Worm (Caenorhabditis elegans): ENCODE measurements around the gene R166.2.

R166.2 gene

DNA sequence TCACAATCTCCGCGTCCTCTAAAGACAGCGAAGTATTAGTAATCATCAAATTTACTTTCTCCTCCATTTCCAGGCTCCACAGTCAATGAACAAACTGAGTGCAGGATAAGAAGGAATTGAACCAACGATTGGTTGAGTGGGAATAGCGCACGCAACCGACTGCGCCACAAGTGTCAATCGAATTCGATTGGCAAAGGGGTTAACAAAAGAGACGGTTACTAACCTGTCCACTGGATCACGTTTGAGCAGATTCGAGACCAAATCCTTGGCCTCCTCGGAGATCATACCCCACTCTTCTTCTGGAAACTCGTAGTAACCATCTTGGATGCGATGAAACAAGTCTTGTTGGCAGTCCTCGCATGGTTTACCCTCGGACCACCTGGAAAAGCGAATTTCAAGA, 7.7 kb upstream of the R166.2 start (continued):
- 0 out of 2 replicates have a peak, but pooled peaks have one; percentile 10 for TF ChIP-seq K11D2.4 (GFP tag; IDR thresholded peaks at IDR 0.05)
- TF ChIP-seq Y79H2A.3 (GFP tag; conservative IDR thresholded peaks at IDR 0.05) = peak; percentile 61; the same call in 1 of the 2 replicates
- no peak for TF ChIP-seq mcd-1 (GFP tag; IDR thresholded peaks at IDR 0.05)
- TF ChIP-seq hrde-1 (tag; optimal IDR thresholded peaks at IDR 0.05; ENCODE audit: borderline replicate concordance) = peak; percentile 10
- no peak for TF ChIP-seq efl-1 (GFP tag; optimal IDR thresholded peaks at IDR 0.05)
- no peak for TF ChIP-seq athp-1 (tag; optimal IDR thresholded peaks at IDR 0.05)
- no peak for TF ChIP-seq egrh-3 (GFP tag; IDR thresholded peaks at IDR 0.05)
- TF ChIP-seq Y53G8AR.9 (GFP tag; conservative IDR thresholded peaks at IDR 0.05) = peak; percentile 30; the same call in 1 of the 2 replicates
- TF ChIP-seq F57A8.1 (GFP tag; optimal IDR thresholded peaks at IDR 0.05) = no peak
- TF ChIP-seq ceh-27 (GFP tag; optimal IDR thresholded peaks at IDR 0.05) = no peak
- TF ChIP-seq sea-2 (GFP tag; IDR thresholded peaks at IDR 0.05) = no peak
- TF ChIP-seq fkh-3 (tag; optimal IDR thresholded peaks at IDR 0.05) = no peak
- no peak for TF ChIP-seq tbx-9 (tag; optimal IDR thresholded peaks at IDR 0.05; ENCODE audit: borderline replicate concordance)
- peak; percentile 93 for TF ChIP-seq ama-1 (optimal IDR thresholded peaks at IDR 0.05)
- no peak for TF ChIP-seq ama-1 (GFP tag; optimal IDR thresholded peaks at IDR 0.05)
- peak; percentile 48 for TF ChIP-seq sptf-2 (GFP tag; optimal IDR thresholded peaks at IDR 0.05)
- TF ChIP-seq F22D6.2 (tag; optimal IDR thresholded peaks at IDR 0.05) = no peak
- 0 out of 2 replicates have a peak, but pooled peaks have one; percentile 7 for TF ChIP-seq F33H1.4 (GFP tag; IDR thresholded peaks at IDR 0.05)
- TF ChIP-seq zim-3 (tag; optimal IDR thresholded peaks at IDR 0.05) = no peak
- TF ChIP-seq rec-8 (tag; optimal IDR thresholded peaks at IDR 0.05) = no peak
- no peak; the same call in 1 of the 2 replicates for TF ChIP-seq D2030.7 (GFP tag; IDR thresholded peaks at IDR 0.05)
- no peak for TF ChIP-seq hmg-20 (GFP tag; IDR thresholded peaks at IDR 0.05)
- TF ChIP-seq aptf-3 (GFP tag; IDR thresholded peaks at IDR 0.05) = peak; percentile 39; the same call in 1 of the 2 replicates
- TF ChIP-seq nhr-27 (tag; optimal IDR thresholded peaks at IDR 0.05) = no peak

DNA sequence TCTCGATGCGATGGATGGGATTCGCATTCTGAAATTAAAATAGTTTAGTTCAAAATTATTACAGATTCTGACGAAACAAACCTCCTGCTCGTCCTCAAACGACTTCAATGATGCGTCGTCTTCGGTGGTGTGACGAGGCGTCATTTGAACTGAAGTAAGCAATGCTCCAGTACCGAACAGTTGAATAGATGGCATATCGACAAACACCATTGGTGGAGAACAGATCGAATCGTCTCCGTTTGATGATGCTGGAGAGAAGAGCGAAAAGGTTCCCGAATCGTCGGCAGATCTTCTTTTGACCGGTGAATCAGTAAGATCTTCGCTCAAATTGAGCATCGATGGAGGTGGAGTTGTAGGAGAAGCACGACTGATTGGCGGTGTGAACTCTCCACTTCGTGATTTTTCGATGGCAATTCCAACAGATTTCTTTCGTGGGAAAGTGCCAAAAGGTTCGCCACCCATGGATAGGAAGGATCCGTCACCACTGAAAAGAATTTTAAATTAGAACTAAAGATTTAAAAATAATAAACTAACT, 7.0 kb upstream of the R166.2 start:
- TF ChIP-seq ets-4 (GFP tag; optimal IDR thresholded peaks at IDR 0.05) (peak; percentile 19), ceh-100 (GFP tag; IDR thresholded peaks at IDR 0.05) (no peak), ztf-28 (GFP tag; IDR thresholded peaks at IDR 0.05) (no peak), nhr-120 (GFP tag; IDR thresholded peaks at IDR 0.05) (no peak), lin-54 (GFP tag; optimal IDR thresholded peaks at IDR 0.05) (no peak), pha-4 (tag; optimal IDR thresholded peaks at IDR 0.05) (no peak), cebp-1 (GFP tag; IDR thresholded peaks at IDR 0.05) (0 out of 2 replicates have a peak, but pooled peaks have one; percentile 9), cebp-1 (tag; optimal IDR thresholded peaks at IDR 0.05) (peak; percentile 35), F52B5.7 (tag; optimal IDR thresholded peaks at IDR 0.05) (no peak), Y67H2A.10 (GFP tag; conservative IDR thresholded peaks at IDR 0.05) (no peak), pbrm-1 (GFP tag; IDR thresholded peaks at IDR 0.05) (no peak), B0336.3 (GFP tag; IDR thresholded peaks at IDR 0.05) (peak; percentile 9; the same call in 1 of the 2 replicates), lin-40 (tag; optimal IDR thresholded peaks at IDR 0.05) (no peak), F57C9.4 (tag; optimal IDR thresholded peaks at IDR 0.05) (no peak), efl-1 (GFP tag; optimal IDR thresholded peaks at IDR 0.05) (no peak), tbx-9 (tag; optimal IDR thresholded peaks at IDR 0.05; ENCODE audit: borderline replicate concordance) (no peak), Y53G8AR.9 (GFP tag; conservative IDR thresholded peaks at IDR 0.05) (peak; percentile 44), egl-44 (GFP tag; IDR thresholded peaks at IDR 0.05) (no peak; the same call in 1 of the 2 replicates), Y79H2A.3 (GFP tag; conservative IDR thresholded peaks at IDR 0.05) (no peak), mxl-1 (tag; optimal IDR thresholded peaks at IDR 0.05) (no peak), nhr-27 (tag; optimal IDR thresholded peaks at IDR 0.05) (no peak), C06A6.2 (GFP tag; conservative IDR thresholded peaks at IDR 0.05) (no peak), madf-8 (GFP tag; conservative IDR thresholded peaks at IDR 0.05) (no peak), ztf-22 (GFP tag; optimal IDR thresholded peaks at IDR 0.05) (no peak), repo-1 (tag; optimal IDR thresholded peaks at IDR 0.05) (no peak), mes-4 (tag; optimal IDR thresholded peaks at IDR 0.05) (no peak), C17E4.6 (GFP tag; IDR thresholded peaks at IDR 0.05) (no peak), snpc-3.4 (tag; optimal IDR thresholded peaks at IDR 0.05) (no peak), die-1 (tag; optimal IDR thresholded peaks at IDR 0.05) (no peak), K11D2.4 (GFP tag; IDR thresholded peaks at IDR 0.05) (peak; percentile 13; the same call in 1 of the 2 replicates)

Data from whole organism, young adult.